Worm (Caenorhabditis elegans) whole organism, L1 larva: ENCODE results near the gene set-15.

ENCODE experiments used
- C16A3.4 ChIP-seq: fragments of 150-350 bp; optimal IDR thresholded peaks from 2 replicates; lab custom pipeline; 2014; ENCODE audit warnings: missing biosample characterization, missing genetic modification characterization
- C34B4.2 ChIP-seq: sonication (generic microtip); optimal IDR thresholded peaks from 2 replicates; lab custom pipeline; 2017; ENCODE audit warnings: mild to moderate bottlenecking, missing genetic modification characterization, missing compliant biosample characterization
- F16B12.6 ChIP-seq: fragments of 150-350 bp; optimal IDR thresholded peaks from 2 replicates; lab custom pipeline; 2014; ENCODE audit warnings: missing biosample characterization, missing genetic modification characterization
- ama-1 ChIP-seq: fragments of 150-350 bp; optimal IDR thresholded peaks from 2 replicates; lab custom pipeline; 2014
- ceh-82 ChIP-seq, 3 experiments: fragments of 150-350 bp in 1 of 3; sonication (generic microtip) in 2 of 3; optimal IDR thresholded peaks; 2 replicates each; lab custom pipeline; 2014 to 2017; ENCODE audit warnings: missing biosample characterization in 3 of 3, missing genetic modification characterization in 3 of 3
- ceh-90 ChIP-seq: sonication (generic microtip); optimal IDR thresholded peaks from 2 replicates; lab custom pipeline; 2016; ENCODE audit warnings: missing genetic modification characterization, missing compliant biosample characterization
- ces-1 ChIP-seq: fragments of 150-350 bp; optimal IDR thresholded peaks from 2 replicates; lab custom pipeline; 2014; ENCODE audit warnings: missing biosample characterization, missing genetic modification reagents, missing genetic modification characterization
- dsc-1 ChIP-seq: sonication (generic microtip); optimal IDR thresholded peaks from 2 replicates; lab custom pipeline; 2016; ENCODE audit warnings: mild to moderate bottlenecking, missing genetic modification characterization, missing compliant biosample characterization
- efl-1 ChIP-seq, 4 experiments: fragments of 150-350 bp; optimal IDR thresholded peaks in 3 of 4; peaks in 1 of 4; 1 replicate in 1 of 4; 2 replicates in 3 of 4; lab custom pipeline; 2014; ENCODE audit warnings: missing biosample characterization in 2 of 4, missing genetic modification characterization in 2 of 4, missing genetic modification reagents in 2 of 4
- egl-13 ChIP-seq: sonication (generic microtip); optimal IDR thresholded peaks from 2 replicates; lab custom pipeline; 2016; ENCODE audit warnings: missing genotype, missing genetic modification reagents, missing genetic modification characterization, missing compliant biosample characterization
- egl-27 ChIP-seq, 2 experiments: fragments of 150-350 bp in 1 of 2; sonication (generic microtip); optimal IDR thresholded peaks; 3 replicates each; lab custom pipeline; 2017 to 2018; ENCODE audit warnings: missing biosample characterization in 2 of 2, missing genetic modification characterization in 2 of 2, missing genetic modification reagents in 2 of 2
- elt-2 ChIP-seq: sonication (generic microtip); optimal IDR thresholded peaks from 2 replicates; lab custom pipeline; 2016; ENCODE audit warnings: missing genetic modification characterization, mild to moderate bottlenecking, inconsistent platforms, missing compliant biosample characterization, missing genetic modification reagents
- elt-3 ChIP-seq, 6 experiments: fragments of 150-350 bp in 1 of 6; sonication (generic microtip); optimal IDR thresholded peaks; 2 replicates each; lab custom pipeline; 2017 to 2018; ENCODE audit warnings: missing biosample characterization in 6 of 6, missing genetic modification characterization in 6 of 6, inconsistent platforms in 1 of 6
- fkh-4 ChIP-seq: sonication (generic microtip); optimal IDR thresholded peaks from 2 replicates; lab custom pipeline; 2016; ENCODE audit warnings: missing compliant biosample characterization, missing genetic modification characterization, borderline replicate concordance
- fkh-8 ChIP-seq: sonication (generic microtip); optimal IDR thresholded peaks from 2 replicates; lab custom pipeline; 2016; ENCODE audit warnings: mild to moderate bottlenecking, missing genetic modification characterization, missing compliant biosample characterization
- fos-1 ChIP-seq: fragments of 150-350 bp; optimal IDR thresholded peaks from 2 replicates; lab custom pipeline; 2014; ENCODE audit warnings: missing biosample characterization, missing genetic modification characterization
- hlh-17 ChIP-seq: fragments of 200-800 bp; sonication (Bioruptor generic); optimal IDR thresholded peaks from 2 replicates; lab custom pipeline; 2018; ENCODE audit warnings: missing genetic modification characterization, mild to moderate bottlenecking, missing compliant biosample characterization, moderate library complexity, borderline replicate concordance
- hlh-4 ChIP-seq: sonication (generic microtip); optimal IDR thresholded peaks from 2 replicates; lab custom pipeline; 2016; ENCODE audit warnings: mild to moderate bottlenecking, missing genetic modification characterization, missing compliant biosample characterization
- irx-1 ChIP-seq: sonication (generic microtip); optimal IDR thresholded peaks from 2 replicates; lab custom pipeline; 2016; ENCODE audit warnings: missing genetic modification characterization, missing compliant biosample characterization
- isw-1 ChIP-seq: fragments of 200-800 bp; sonication (Bioruptor generic); IDR thresholded peaks from 2 replicates; pipeline ENCODE4 v1.3.6; 2022; ENCODE audit warnings: missing genetic modification characterization, missing compliant biosample characterization
- lin-13 ChIP-seq: fragments of 150-350 bp; optimal IDR thresholded peaks from 2 replicates; lab custom pipeline; 2014; ENCODE audit warnings: missing biosample characterization, missing genetic modification reagents, missing genetic modification characterization
- lin-35 ChIP-seq, 2 experiments: fragments of 150-350 bp; optimal IDR thresholded peaks; 2 replicates each; lab custom pipeline; 2014; ENCODE audit warnings: missing biosample characterization in 2 of 2, missing genetic modification characterization in 2 of 2, missing genetic modification reagents in 2 of 2
- lin-39 ChIP-seq: fragments of 150-350 bp; optimal IDR thresholded peaks from 2 replicates; lab custom pipeline; 2014; ENCODE audit warnings: missing biosample characterization, missing genetic modification reagents, missing genetic modification characterization
- lir-3 ChIP-seq: sonication (generic microtip); optimal IDR thresholded peaks from 2 replicates; lab custom pipeline; 2016; ENCODE audit warnings: mild to moderate bottlenecking, missing genetic modification characterization, moderate library complexity, missing compliant biosample characterization; ENCODE audit not compliant: poor library complexity
- lsy-2 ChIP-seq, 2 experiments: fragments of 150-350 bp; optimal IDR thresholded peaks; 2 replicates each; lab custom pipeline; 2014; ENCODE audit warnings: missing biosample characterization in 2 of 2, missing genetic modification characterization in 2 of 2
- mdl-1 ChIP-seq, 2 experiments: fragments of 150-350 bp; optimal IDR thresholded peaks; 2 replicates each; lab custom pipeline; 2014 to 2017; ENCODE audit warnings: missing biosample characterization in 2 of 2, missing genetic modification characterization in 2 of 2, inconsistent platforms in 1 of 2
- mef-2 ChIP-seq: fragments of 150-350 bp; optimal IDR thresholded peaks from 2 replicates; lab custom pipeline; 2014; ENCODE audit warnings: missing biosample characterization, missing genetic modification characterization
- nhr-11 ChIP-seq: fragments of 150-350 bp; optimal IDR thresholded peaks from 2 replicates; lab custom pipeline; 2014; ENCODE audit warnings: missing biosample characterization, missing genetic modification characterization
- nhr-12 ChIP-seq: sonication (generic microtip); optimal IDR thresholded peaks from 2 replicates; lab custom pipeline; 2017; ENCODE audit warnings: missing biosample characterization, missing genetic modification characterization
- nhr-47 ChIP-seq: sonication (generic microtip); optimal IDR thresholded peaks from 2 replicates; lab custom pipeline; 2016; ENCODE audit warnings: mild to moderate bottlenecking, missing genetic modification characterization, moderate library complexity, missing compliant biosample characterization
- nhr-71 ChIP-seq: sonication (generic microtip); optimal IDR thresholded peaks from 2 replicates; lab custom pipeline; 2016; ENCODE audit warnings: mild to moderate bottlenecking, missing genetic modification characterization, moderate library complexity, missing compliant biosample characterization
- nhr-77 ChIP-seq: fragments of 150-350 bp; optimal IDR thresholded peaks from 2 replicates; lab custom pipeline; 2014; ENCODE audit warnings: missing biosample characterization, missing genetic modification characterization
- nhr-90 ChIP-seq: sonication (generic microtip); optimal IDR thresholded peaks from 2 replicates; lab custom pipeline; 2016; ENCODE audit warnings: mild to moderate bottlenecking, missing genetic modification characterization, missing compliant biosample characterization; ENCODE audit not compliant: poor library complexity
- snu-23 ChIP-seq: sonication (generic microtip); optimal IDR thresholded peaks from 2 replicates; lab custom pipeline; 2016; ENCODE audit warnings: missing genetic modification characterization, missing compliant biosample characterization
- sox-4 ChIP-seq: sonication (generic microtip); optimal IDR thresholded peaks from 2 replicates; lab custom pipeline; 2016; ENCODE audit warnings: missing genetic modification characterization, missing compliant biosample characterization
- swsn-7 ChIP-seq: sonication (generic microtip); optimal IDR thresholded peaks from 2 replicates; lab custom pipeline; 2016; ENCODE audit warnings: missing genetic modification characterization, missing compliant biosample characterization
- tbx-2 ChIP-seq: sonication (generic microtip); optimal IDR thresholded peaks from 2 replicates; lab custom pipeline; 2016; ENCODE audit warnings: missing genetic modification characterization, missing compliant biosample characterization
- unc-98 ChIP-seq: fragments of 200-800 bp; sonication (Bioruptor generic); IDR thresholded peaks from 2 replicates; pipeline ENCODE4 v1.3.6; 2022; ENCODE audit warnings: missing genetic modification characterization, missing compliant biosample characterization
- vab-15 ChIP-seq: sonication (generic microtip); optimal IDR thresholded peaks from 2 replicates; lab custom pipeline; 2017; ENCODE audit warnings: missing genotype, mild to moderate bottlenecking, missing genetic modification characterization, missing compliant biosample characterization
- xbp-1 ChIP-seq: sonication (generic microtip); optimal IDR thresholded peaks from 2 replicates; lab custom pipeline; 2016; ENCODE audit warnings: missing genetic modification characterization, missing compliant biosample characterization
- zag-1 ChIP-seq: fragments of 150-350 bp; optimal IDR thresholded peaks from 2 replicates; lab custom pipeline; 2014; ENCODE audit warnings: missing biosample characterization, missing genetic modification characterization
- zip-4 ChIP-seq: fragments of 200-800 bp; sonication (Bioruptor generic); optimal IDR thresholded peaks from 2 replicates; lab custom pipeline; 2018; ENCODE audit warnings: mild to moderate bottlenecking, missing genetic modification characterization, moderate library complexity, missing compliant biosample characterization
- ztf-4 ChIP-seq: fragments of 150-350 bp; optimal IDR thresholded peaks from 2 replicates; lab custom pipeline; 2014; ENCODE audit warnings: missing biosample characterization, missing genetic modification characterization

set-15 gene

ce11 chrIV:4781123-4781522 lies 1.1 kb upstream of the set-15 start:
- no peak for TF ChIP-seq egl-27 (tag; optimal IDR thresholded peaks at IDR 0.05; lab: Kevin White, UChicago)
- peak in 1 of 2 experiments; percentile 26 for TF ChIP-seq lin-35 (GFP tag; optimal IDR thresholded peaks at IDR 0.05; lab: Kevin White, UChicago)
- TF ChIP-seq irx-1 (tag; lab: Kevin White, UChicago), result peak; percentile 20
- TF ChIP-seq lsy-2 (tag; optimal IDR thresholded peaks at IDR 0.05; lab: Kevin White, UChicago), result peak in 1 of 2 experiments; percentile 29
- no peak for TF ChIP-seq C34B4.2 (tag; lab: Kevin White, UChicago)
- TF ChIP-seq snu-23, result peak; percentile 28
- TF ChIP-seq nhr-90, result no peak
- no peak for TF ChIP-seq nhr-47 (tag; lab: Kevin White, UChicago)
- peak in 1 of 2 experiments; percentile 19 for TF ChIP-seq efl-1 (optimal IDR thresholded peaks at IDR 0.05; lab: Kevin White, UChicago)
- TF ChIP-seq efl-1 (GFP tag; optimal IDR thresholded peaks at IDR 0.05 in 1 of 2; lab: Kevin White, UChicago), result no peak
- no peak for TF ChIP-seq ceh-90 (tag; lab: Kevin White, UChicago)

- TF ChIP-seq nhr-47 (tag; lab: Kevin White, UChicago) (no peak), xbp-1 (tag; lab: Kevin White, UChicago) (peak; percentile 6)
Measured at ce11 chrIV:4776501-4776900, 3.5 kb downstream of the set-15 start.

- no peak for TF ChIP-seq ces-1
- TF ChIP-seq nhr-71 (tag; lab: Kevin White, UChicago), result no peak
- no peak for TF ChIP-seq unc-98
- TF ChIP-seq nhr-77 (tag; lab: Kevin White, UChicago), result no peak
- TF ChIP-seq, all 84 proteins: peak for 0
Measured at ce11 chrIV:4776001-4776400, 4.0 kb downstream of the set-15 start, which contains the start of gene R11E3.19. Gene R11E3.19 (minus strand): TSS chrIV:4776101.

- no peak for TF ChIP-seq nhr-12
- TF ChIP-seq dsc-1, result no peak
- no peak for TF ChIP-seq ceh-82 (tag; optimal IDR thresholded peaks at IDR 0.05; lab: Kevin White, UChicago)
- TF ChIP-seq, all 84 proteins: peak for 0
Measured at ce11 chrIV:4771792-4772191, 8.2 kb downstream of the set-15 start, which contains the start of gene R11E3.2. Gene R11E3.2 (plus strand): TSS chrIV:4772092.

- TF ChIP-seq vab-15 (no peak), elt-2 (tag; lab: Kevin White, UChicago) (no peak), hlh-4 (tag; lab: Kevin White, UChicago) (no peak), nhr-11 (no peak), fkh-4 (tag; lab: Kevin White, UChicago) (no peak), swsn-7 (tag; lab: Kevin White, UChicago) (no peak), lin-13 (GFP tag; lab: Kevin White, UChicago) (no peak), hlh-17 (no peak), zip-4 (GFP tag; lab: Kevin White, UChicago) (no peak), irx-1 (tag; lab: Kevin White, UChicago) (no peak), ces-1 (no peak), egl-13 (tag; lab: Kevin White, UChicago) (no peak), isw-1 (no peak), fkh-8 (no peak), tbx-2 (no peak), ceh-90 (tag; lab: Kevin White, UChicago) (no peak), fos-1 (no peak)
- TF ChIP-seq, all 84 proteins: peak for 0
Measured at ce11 chrIV:4764422-4764821, 15.6 kb downstream of the set-15 start, which contains the start of gene npp-26. Gene npp-26 (plus strand): TSS chrIV:4764722.

ce11 chrIV:4763844-4764243 lies 16.2 kb downstream of the set-15 start, which contains the start of gene Y17G9B.2:
Gene Y17G9B.2 (plus strand): TSS chrIV:4764144.
- no peak for TF ChIP-seq sox-4 (tag; lab: Kevin White, UChicago)
- TF ChIP-seq zag-1 (tag; lab: Kevin White, UChicago), result no peak
- no peak for TF ChIP-seq irx-1 (tag; lab: Kevin White, UChicago)
- TF ChIP-seq lin-39 (tag; lab: Kevin White, UChicago), result no peak
- TF ChIP-seq zip-4 (GFP tag; lab: Kevin White, UChicago), result no peak
- TF ChIP-seq elt-3 (tag; optimal IDR thresholded peaks at IDR 0.05; lab: Kevin White, UChicago), result no peak
- no peak for TF ChIP-seq ztf-4
- no peak for TF ChIP-seq isw-1
- no peak for TF ChIP-seq C16A3.4 (tag; lab: Kevin White, UChicago)
- no peak for TF ChIP-seq lir-3 (tag; lab: Kevin White, UChicago)
- no peak for TF ChIP-seq ama-1
- TF ChIP-seq xbp-1 (tag; lab: Kevin White, UChicago), result no peak
- no peak for TF ChIP-seq nhr-90
- TF ChIP-seq F16B12.6 (tag; lab: Kevin White, UChicago), result no peak
- no peak for TF ChIP-seq nhr-77 (tag; lab: Kevin White, UChicago)
- TF ChIP-seq hlh-4 (tag; lab: Kevin White, UChicago), result no peak
- TF ChIP-seq mef-2, result no peak
- no peak for TF ChIP-seq mdl-1 (tag; optimal IDR thresholded peaks at IDR 0.05; lab: Kevin White, UChicago)
- TF ChIP-seq vab-15, result no peak
